Fruit fly (Drosophila melanogaster) whole organism, embryonic: ENCODE data around the gene CG4364.
A peak's percentile ranks its signal among the peaks of the same experiment; 100 is the strongest.

ENCODE experiments used
- Abd-B ChIP-seq: fragments of 200-800 bp; sonication (Bioruptor generic); optimal IDR thresholded peaks from 2 replicates; lab custom pipeline; 2018; ENCODE audit warnings: missing biosample characterization, mild to moderate bottlenecking, missing genetic modification characterization, moderate library complexity
- Atf-2 ChIP-seq: fragments of 200-800 bp; sonication (Bioruptor generic); optimal IDR thresholded peaks from 2 replicates; lab custom pipeline; 2016; ENCODE audit warnings: missing biosample characterization, missing genetic modification characterization
- CG15269 ChIP-seq: fragments of 200-800 bp; sonication (Bioruptor generic); optimal IDR thresholded peaks from 2 replicates; lab custom pipeline; 2018; ENCODE audit warnings: missing biosample characterization, mild to moderate bottlenecking, missing genetic modification characterization, moderate library complexity
- CG15514 ChIP-seq: fragments of 200-800 bp; sonication (Bioruptor generic); optimal IDR thresholded peaks from 3 replicates; lab custom pipeline; 2017; ENCODE audit warnings: missing biosample characterization, missing genetic modification characterization, mild to moderate bottlenecking, moderate library complexity, missing genetic modification reagents
- CG3065 ChIP-seq: fragments of 200-800 bp; sonication (Bioruptor generic); optimal IDR thresholded peaks from 2 replicates; lab custom pipeline; 2016; ENCODE audit warnings: missing biosample characterization, missing genetic modification characterization
- CG4617 ChIP-seq: fragments of 200-800 bp; sonication (Bioruptor generic); optimal IDR thresholded peaks from 3 replicates; lab custom pipeline; 2016; ENCODE audit warnings: missing biosample characterization, missing genetic modification characterization, borderline replicate concordance
- CG6254 ChIP-seq: fragments of 200-800 bp; sonication (Bioruptor generic); optimal IDR thresholded peaks from 3 replicates; lab custom pipeline; 2017; ENCODE audit warnings: mild to moderate bottlenecking, missing biosample characterization, missing genetic modification reagents, missing genetic modification characterization
- CG6765 ChIP-seq: fragments of 200-800 bp; sonication (Bioruptor generic); optimal IDR thresholded peaks from 3 replicates; lab custom pipeline; 2017; ENCODE audit warnings: missing biosample characterization, mild to moderate bottlenecking, missing genetic modification characterization
- CG9437 ChIP-seq: fragments of 200-800 bp; sonication (Bioruptor generic); optimal IDR thresholded peaks from 2 replicates; lab custom pipeline; 2018; ENCODE audit warnings: missing biosample characterization, mild to moderate bottlenecking, missing genetic modification characterization
- Dref ChIP-seq: fragments of 200-800 bp; sonication (Bioruptor generic); IDR thresholded peaks from 2 replicates; pipeline ENCODE4 v1.3.6; 2022; ENCODE audit warnings: missing biosample characterization, missing genetic modification characterization
- Drgx ChIP-seq: fragments of 200-800 bp; sonication (Bioruptor generic); IDR thresholded peaks from 2 replicates; pipeline ENCODE4 v1.3.6; 2022; ENCODE audit warnings: missing biosample characterization, missing genetic modification characterization
- E2f2 ChIP-seq: fragments of 200-800 bp; sonication (Bioruptor generic); IDR thresholded peaks from 2 replicates; pipeline ENCODE4 v1.3.6; 2022; ENCODE audit warnings: missing biosample characterization, missing genetic modification characterization
- ERR ChIP-seq: fragments of 200-800 bp; sonication (Bioruptor generic); optimal IDR thresholded peaks from 2 replicates; lab custom pipeline; 2016; ENCODE audit warnings: missing biosample characterization, missing genetic modification characterization
- Ets97D ChIP-seq: fragments of 200-800 bp; sonication (Bioruptor generic); optimal IDR thresholded peaks from 3 replicates; lab custom pipeline; 2016; ENCODE audit warnings: missing biosample characterization, missing genetic modification characterization
- HLH4C ChIP-seq: fragments of 200-800 bp; sonication (Bioruptor generic); IDR thresholded peaks from 3 replicates; pipeline ENCODE4 v1.3.6; 2022; ENCODE audit warnings: missing biosample characterization, missing genetic modification characterization; ENCODE audit not compliant: partially characterized antibody
- Hmr ChIP-seq: fragments of 200-800 bp; sonication (Bioruptor generic); optimal IDR thresholded peaks from 3 replicates; lab custom pipeline; 2017; ENCODE audit warnings: mild to moderate bottlenecking, missing biosample characterization, missing genetic modification reagents, missing genetic modification characterization
- Mad ChIP-seq: fragments of 200-800 bp; sonication (Bioruptor generic); optimal IDR thresholded peaks from 2 replicates; lab custom pipeline; 2016; ENCODE audit warnings: missing biosample characterization, missing genetic modification characterization
- NC2β ChIP-seq: fragments of 200-800 bp; sonication (Bioruptor generic); optimal IDR thresholded peaks from 2 replicates; lab custom pipeline; 2016; ENCODE audit warnings: missing biosample characterization, missing genetic modification characterization
- Opbp ChIP-seq: fragments of 200-800 bp; sonication (Bioruptor generic); IDR thresholded peaks from 3 replicates; pipeline ENCODE4 v1.3.6; 2022; ENCODE audit warnings: missing biosample characterization, missing genetic modification characterization; ENCODE audit not compliant: partially characterized antibody
- Rfx ChIP-seq: fragments of 200-800 bp; sonication (Bioruptor generic); IDR thresholded peaks from 2 replicates; pipeline ENCODE4 v1.3.6; 2022; ENCODE audit warnings: missing biosample characterization, missing genetic modification characterization
- Scr ChIP-seq: fragments of 200-800 bp; sonication (Bioruptor generic); IDR thresholded peaks from 2 replicates; pipeline ENCODE4 v1.3.6; 2022; ENCODE audit warnings: missing biosample characterization, missing genetic modification characterization; ENCODE audit not compliant: partially characterized antibody
- ac ChIP-seq: fragments of 200-800 bp; sonication (Bioruptor generic); optimal IDR thresholded peaks from 3 replicates; lab custom pipeline; 2017; ENCODE audit warnings: missing biosample characterization, mild to moderate bottlenecking, missing genetic modification characterization
- amos ChIP-seq: fragments of 200-800 bp; sonication (Bioruptor generic); IDR thresholded peaks from 2 replicates; pipeline ENCODE4 v1.3.6; 2022; ENCODE audit warnings: missing biosample characterization, missing genetic modification characterization; ENCODE audit not compliant: partially characterized antibody
- bbx ChIP-seq: fragments of 200-800 bp; sonication (Bioruptor generic); IDR thresholded peaks from 2 replicates; pipeline ENCODE4 v1.3.6; 2022; ENCODE audit warnings: missing biosample characterization, missing genetic modification characterization; ENCODE audit not compliant: partially characterized antibody
- bowl ChIP-seq: fragments of 200-800 bp; sonication (Bioruptor generic); IDR thresholded peaks from 2 replicates; pipeline ENCODE4 v1.3.6; 2022; ENCODE audit warnings: missing biosample characterization, missing genetic modification characterization
- bsh ChIP-seq, 2 experiments: fragments of 200-800 bp; sonication (Bioruptor generic); optimal IDR thresholded peaks; 2 replicates each; lab custom pipeline; 2017 to 2018; ENCODE audit warnings: mild to moderate bottlenecking in 2 of 2, missing biosample characterization in 2 of 2, missing genetic modification characterization in 2 of 2, moderate library complexity in 1 of 2
- chinmo ChIP-seq: fragments of 200-800 bp; sonication (Bioruptor generic); IDR thresholded peaks from 4 replicates; pipeline ENCODE4 v1.3.6; 2022; ENCODE audit warnings: missing biosample characterization, missing genetic modification characterization; ENCODE audit not compliant: partially characterized antibody
- ci ChIP-seq: fragments of 200-800 bp; sonication (Bioruptor generic); IDR thresholded peaks from 3 replicates; pipeline ENCODE4 v1.3.6; 2022; ENCODE audit warnings: missing biosample characterization, missing genetic modification characterization
- crp ChIP-seq, 2 experiments: fragments of 200-800 bp; sonication (Bioruptor generic); optimal IDR thresholded peaks; 2 replicates in 1 of 2; 3 replicates in 1 of 2; lab custom pipeline; 2017; ENCODE audit warnings: missing biosample characterization in 2 of 2, missing genetic modification characterization in 2 of 2, mild to moderate bottlenecking in 1 of 2, moderate library complexity in 1 of 2
- dm ChIP-seq: fragments of 200-800 bp; sonication (Bioruptor generic); optimal IDR thresholded peaks from 3 replicates; lab custom pipeline; 2016; ENCODE audit warnings: missing biosample characterization, missing genetic modification characterization
- gfzf ChIP-seq: fragments of 200-800 bp; sonication (Bioruptor generic); optimal IDR thresholded peaks from 2 replicates; lab custom pipeline; 2016; ENCODE audit warnings: missing biosample characterization, mild to moderate bottlenecking, missing genetic modification characterization, moderate library complexity
- grau ChIP-seq: fragments of 200-800 bp; optimal IDR thresholded peaks from 3 replicates; lab custom pipeline; 2019; ENCODE audit warnings: missing biosample characterization, mild to moderate bottlenecking, missing genetic modification characterization, moderate library complexity
- kah ChIP-seq: fragments of 200-800 bp; sonication (Bioruptor generic); optimal IDR thresholded peaks from 2 replicates; lab custom pipeline; 2018; ENCODE audit warnings: missing biosample characterization, mild to moderate bottlenecking, missing genetic modification characterization
- lbe ChIP-seq: fragments of 200-800 bp; sonication (Bioruptor generic); optimal IDR thresholded peaks from 2 replicates; lab custom pipeline; 2016; ENCODE audit warnings: missing biosample characterization, mild to moderate bottlenecking, missing genetic modification characterization
- lilli ChIP-seq: fragments of 200-800 bp; sonication (Bioruptor generic); optimal IDR thresholded peaks from 3 replicates; lab custom pipeline; 2016; ENCODE audit warnings: missing biosample characterization, missing genetic modification characterization
- pb ChIP-seq: fragments of 200-800 bp; sonication (Bioruptor generic); optimal IDR thresholded peaks from 3 replicates; lab custom pipeline; 2016; ENCODE audit warnings: missing biosample characterization, missing genetic modification characterization
- pzg ChIP-seq: fragments of 200-800 bp; sonication (Bioruptor generic); optimal IDR thresholded peaks from 3 replicates; lab custom pipeline; 2018; ENCODE audit warnings: missing biosample characterization, mild to moderate bottlenecking, missing genetic modification characterization, moderate library complexity
- sens ChIP-seq: fragments of 200-800 bp; sonication (Bioruptor generic); peaks from one replicate; lab custom pipeline; 2016; ENCODE audit warnings: missing biosample characterization, missing genetic modification characterization
- toy ChIP-seq: fragments of 200-800 bp; sonication (Bioruptor generic); IDR thresholded peaks from 2 replicates; pipeline ENCODE4 v1.3.6; 2022; ENCODE audit warnings: missing biosample characterization, missing genetic modification characterization
- zfh2 ChIP-seq: fragments of 200-800 bp; sonication (Bioruptor generic); optimal IDR thresholded peaks from 2 replicates; lab custom pipeline; 2016; ENCODE audit warnings: missing biosample characterization, missing genetic modification characterization

The CG4364 gene

DNA sequence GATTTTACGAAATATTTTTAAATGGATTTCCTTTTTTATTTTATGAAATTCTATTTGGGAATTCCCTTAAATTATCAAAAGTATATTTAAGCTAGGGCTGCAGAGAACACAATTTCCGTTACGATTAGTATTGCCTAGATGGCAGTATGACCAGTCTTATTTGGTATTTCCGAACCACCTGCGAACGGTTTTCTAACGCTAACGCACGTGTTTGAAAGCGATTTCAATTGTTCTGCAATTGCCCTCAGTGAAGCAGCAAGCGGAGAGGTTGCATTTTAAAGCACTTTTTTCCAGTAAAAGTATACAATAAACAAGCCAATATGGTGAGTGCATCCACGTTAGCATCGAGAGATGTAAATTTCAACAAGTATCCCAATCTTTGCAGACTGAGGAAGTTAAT lies 11.5 kb downstream of the CG4364 start, which contains the start of gene hoip (continued):
- no peak for TF ChIP-seq ERR (GFP tag; lab: Kevin White, UChicago)
- TF ChIP-seq sens (GFP tag; lab: Kevin White, UChicago): peak; percentile 86
- no peak for TF ChIP-seq crp (GFP tag; optimal IDR thresholded peaks at IDR 0.05; lab: Kevin White, UChicago)
- no peak for TF ChIP-seq CG4617 (GFP tag; lab: Kevin White, UChicago)
- no peak for TF ChIP-seq Atf-2 (GFP tag; lab: Kevin White, UChicago)
- peak; percentile 20; the same call in 1 of the 3 replicates for TF ChIP-seq HLH4C
- no peak for TF ChIP-seq toy (GFP tag; lab: Robert Waterston, UW)
- no peak for TF ChIP-seq Abd-B (GFP tag; lab: Kevin White, UChicago)
- TF ChIP-seq Drgx (GFP tag; lab: Robert Waterston, UW): no peak
- TF ChIP-seq CG15514 (GFP tag; lab: Kevin White, UChicago): peak; percentile 4
- TF ChIP-seq CG9437: peak; percentile 1
- peak; percentile 55 for TF ChIP-seq E2f2
- no peak; the same call in 1 of the 2 replicates for TF ChIP-seq Dref
- TF ChIP-seq Hmr (GFP tag; lab: Kevin White, UChicago): peak; percentile 13
- peak; percentile 24; the same call in 1 of the 3 replicates for TF ChIP-seq ci (GFP tag; lab: Robert Waterston, UW)
- TF ChIP-seq chinmo (GFP tag; lab: Robert Waterston, UW): no peak
- TF ChIP-seq kah (GFP tag; lab: Kevin White, UChicago): peak; percentile 30
- peak; percentile 41 for TF ChIP-seq pzg (GFP tag; lab: Kevin White, UChicago)
- peak; percentile 8 for TF ChIP-seq NC2β
- TF ChIP-seq zfh2 (GFP tag; lab: Kevin White, UChicago): no peak
- no peak for TF ChIP-seq CG6254 (GFP tag; lab: Kevin White, UChicago)
- peak; percentile 3 for TF ChIP-seq ac
- peak; percentile 51; the same call in 1 of the 2 replicates for TF ChIP-seq amos (GFP tag; lab: Robert Waterston, UW)
- no peak for TF ChIP-seq lilli (GFP tag; lab: Kevin White, UChicago)
- peak; percentile 24; the same call in 1 of the 2 replicates for TF ChIP-seq Rfx (GFP tag; lab: Robert Waterston, UW)
- TF ChIP-seq lbe (GFP tag; lab: Kevin White, UChicago): no peak
- TF ChIP-seq Scr (GFP tag; lab: Robert Waterston, UW): peak; percentile 48; the same call in 1 of the 2 replicates
- TF ChIP-seq dm (GFP tag; lab: Kevin White, UChicago): peak; percentile 91
- TF ChIP-seq CG15269: no peak
- peak; percentile 54 for TF ChIP-seq Opbp (GFP tag; lab: Robert Waterston, UW)
- TF ChIP-seq CG3065 (GFP tag; lab: Kevin White, UChicago): no peak
- TF ChIP-seq grau (tag; lab: Kevin White, UChicago): no peak
- TF ChIP-seq Ets97D (GFP tag; lab: Kevin White, UChicago): peak; percentile 44
- TF ChIP-seq pb (GFP tag; lab: Kevin White, UChicago): no peak
- no peak for TF ChIP-seq bowl (GFP tag; lab: Robert Waterston, UW)
- TF ChIP-seq bbx (GFP tag; lab: Robert Waterston, UW): peak; percentile 54; the same call in 1 of the 2 replicates
- no peak for TF ChIP-seq CG6765
- TF ChIP-seq gfzf (GFP tag; lab: Kevin White, UChicago): peak; percentile 81
- TF ChIP-seq bsh (GFP tag; optimal IDR thresholded peaks at IDR 0.05; lab: Kevin White, UChicago): no peak
- TF ChIP-seq Mad (GFP tag; lab: Kevin White, UChicago): no peak
